Worm (Caenorhabditis elegans) whole organism, late embryonic: ENCODE results near the gene mpk-2.

ENCODE experiments used
- F13H6.1 ChIP-seq: sonication (generic microtip); optimal IDR thresholded peaks from 2 replicates; lab custom pipeline; 2016; ENCODE audit warnings: missing genetic modification characterization, missing compliant biosample characterization
- K02D7.2 ChIP-seq: sonication (generic microtip); optimal IDR thresholded peaks from 2 replicates; lab custom pipeline; 2017; ENCODE audit warnings: mild to moderate bottlenecking, missing genetic modification characterization, missing compliant biosample characterization
- ceh-18 ChIP-seq: sonication (generic microtip); optimal IDR thresholded peaks from 2 replicates; lab custom pipeline; 2016; ENCODE audit warnings: missing genetic modification characterization, missing compliant biosample characterization
- ceh-19 ChIP-seq: fragments of 200-800 bp; sonication (Bioruptor generic); optimal IDR thresholded peaks from 2 replicates; lab custom pipeline; 2018; ENCODE audit warnings: mild to moderate bottlenecking, missing genetic modification characterization, missing compliant biosample characterization
- ceh-2 ChIP-seq: sonication (generic microtip); optimal IDR thresholded peaks from 2 replicates; lab custom pipeline; 2016; ENCODE audit warnings: missing genotype, missing genetic modification characterization, missing compliant biosample characterization
- ceh-30 ChIP-seq: fragments of 150-350 bp; optimal IDR thresholded peaks from 2 replicates; lab custom pipeline; 2014; ENCODE audit warnings: missing biosample characterization, missing genetic modification characterization
- ceh-34 ChIP-seq: sonication (generic microtip); optimal IDR thresholded peaks from 2 replicates; lab custom pipeline; 2016; ENCODE audit warnings: mild to moderate bottlenecking, missing genetic modification characterization, missing compliant biosample characterization
- ceh-45 ChIP-seq: fragments of 200-800 bp; sonication (Bioruptor generic); IDR thresholded peaks from 2 replicates; pipeline ENCODE4 v1.3.6; 2022; ENCODE audit warnings: missing genetic modification reagents, missing genetic modification characterization, missing compliant biosample characterization
- ceh-6 ChIP-seq: fragments of 200-800 bp; sonication (Bioruptor generic); optimal IDR thresholded peaks from 2 replicates; lab custom pipeline; 2018; ENCODE audit warnings: mild to moderate bottlenecking, missing genetic modification characterization, missing compliant biosample characterization
- ceh-9 ChIP-seq: sonication (generic microtip); optimal IDR thresholded peaks from 2 replicates; lab custom pipeline; 2016; ENCODE audit warnings: mild to moderate bottlenecking, missing genetic modification characterization, inconsistent platforms, missing compliant biosample characterization
- che-1 ChIP-seq: sonication (generic microtip); optimal IDR thresholded peaks from 2 replicates; lab custom pipeline; 2016; ENCODE audit warnings: mild to moderate bottlenecking, missing genetic modification characterization, missing compliant biosample characterization
- elt-2 ChIP-seq: sonication (generic microtip); optimal IDR thresholded peaks from 2 replicates; lab custom pipeline; 2016; ENCODE audit warnings: missing genetic modification reagents, missing genetic modification characterization, missing compliant biosample characterization
- elt-4 ChIP-seq: sonication (generic microtip); optimal IDR thresholded peaks from 2 replicates; lab custom pipeline; 2016; ENCODE audit warnings: missing genetic modification characterization, missing compliant biosample characterization
- ets-4 ChIP-seq: sonication (generic microtip); optimal IDR thresholded peaks from 2 replicates; lab custom pipeline; 2016; ENCODE audit warnings: missing genetic modification characterization, missing compliant biosample characterization
- eyg-1 ChIP-seq: sonication (generic microtip); optimal IDR thresholded peaks from 2 replicates; lab custom pipeline; 2016; ENCODE audit warnings: missing genotype, missing genetic modification characterization, missing compliant biosample characterization
- fkh-10 ChIP-seq: fragments of 150-350 bp; optimal IDR thresholded peaks from 2 replicates; lab custom pipeline; 2014; ENCODE audit warnings: missing biosample characterization, missing genetic modification reagents, missing genetic modification characterization
- fkh-6 ChIP-seq: sonication (generic microtip); optimal IDR thresholded peaks from 2 replicates; lab custom pipeline; 2016; ENCODE audit warnings: missing genetic modification characterization, missing compliant biosample characterization
- hlh-15 ChIP-seq: sonication (generic microtip); optimal IDR thresholded peaks from 2 replicates; lab custom pipeline; 2016; ENCODE audit warnings: missing genetic modification characterization, missing compliant biosample characterization
- hlh-6 ChIP-seq: sonication (generic microtip); optimal IDR thresholded peaks from 2 replicates; lab custom pipeline; 2016; ENCODE audit warnings: missing genotype, missing genetic modification characterization, missing compliant biosample characterization
- lim-6 ChIP-seq: sonication (generic microtip); optimal IDR thresholded peaks from 2 replicates; lab custom pipeline; 2016; ENCODE audit warnings: missing genetic modification characterization, missing compliant biosample characterization
- nfya-1 ChIP-seq: sonication (generic microtip); optimal IDR thresholded peaks from 2 replicates; lab custom pipeline; 2017; ENCODE audit warnings: missing genetic modification characterization, mild to moderate bottlenecking, missing compliant biosample characterization, antibody characterized with exemption, moderate library complexity
- pag-3 ChIP-seq: sonication (generic microtip); optimal IDR thresholded peaks from 2 replicates; lab custom pipeline; 2016; ENCODE audit warnings: missing compliant biosample characterization, missing genetic modification characterization, borderline replicate concordance
- pha-2 ChIP-seq: sonication (generic microtip); optimal IDR thresholded peaks from 2 replicates; lab custom pipeline; 2017; ENCODE audit warnings: mild to moderate bottlenecking, missing genetic modification characterization, missing compliant biosample characterization
- pqm-1 ChIP-seq: sonication (generic microtip); optimal IDR thresholded peaks from 2 replicates; lab custom pipeline; 2016; ENCODE audit warnings: missing genetic modification characterization, missing compliant biosample characterization
- ref-2 ChIP-seq: sonication (generic microtip); optimal IDR thresholded peaks from 2 replicates; lab custom pipeline; 2016; ENCODE audit warnings: missing genetic modification characterization, missing compliant biosample characterization
- rnt-1 ChIP-seq: sonication (generic microtip); optimal IDR thresholded peaks from 2 replicates; lab custom pipeline; 2016; ENCODE audit warnings: missing genetic modification characterization, missing compliant biosample characterization
- tbx-7 ChIP-seq: sonication (generic microtip); optimal IDR thresholded peaks from 2 replicates; lab custom pipeline; 2016; ENCODE audit warnings: missing genotype, missing genetic modification characterization, missing compliant biosample characterization
- unc-3 ChIP-seq, 2 experiments: fragments of 200-800 bp in 1 of 2; sonication (Bioruptor generic) in 1 of 2; sonication (generic microtip) in 1 of 2; conservative IDR thresholded peaks in 1 of 2; optimal IDR thresholded peaks in 1 of 2; 2 replicates each; pipeline versions ENCODE4 v1.3.6 to Lab custom; 2016 to 2022; ENCODE audit warnings: missing compliant biosample characterization in 2 of 2, missing genetic modification characterization in 2 of 2, missing genetic modification reagents in 1 of 2
- unc-42 ChIP-seq: sonication (generic microtip); optimal IDR thresholded peaks from 2 replicates; lab custom pipeline; 2016; ENCODE audit warnings: missing genotype, missing genetic modification characterization, missing compliant biosample characterization
- unc-55 ChIP-seq: sonication (generic microtip); optimal IDR thresholded peaks from 2 replicates; lab custom pipeline; 2017; ENCODE audit warnings: missing biosample characterization, missing genetic modification reagents, missing genetic modification characterization
- unc-86 ChIP-seq: sonication (generic microtip); optimal IDR thresholded peaks from 2 replicates; lab custom pipeline; 2016; ENCODE audit warnings: missing genetic modification characterization, missing compliant biosample characterization
- ztf-16 ChIP-seq: sonication (generic microtip); optimal IDR thresholded peaks from 2 replicates; lab custom pipeline; 2017; ENCODE audit warnings: missing genetic modification characterization, missing compliant biosample characterization

mpk-2 gene

DNA sequence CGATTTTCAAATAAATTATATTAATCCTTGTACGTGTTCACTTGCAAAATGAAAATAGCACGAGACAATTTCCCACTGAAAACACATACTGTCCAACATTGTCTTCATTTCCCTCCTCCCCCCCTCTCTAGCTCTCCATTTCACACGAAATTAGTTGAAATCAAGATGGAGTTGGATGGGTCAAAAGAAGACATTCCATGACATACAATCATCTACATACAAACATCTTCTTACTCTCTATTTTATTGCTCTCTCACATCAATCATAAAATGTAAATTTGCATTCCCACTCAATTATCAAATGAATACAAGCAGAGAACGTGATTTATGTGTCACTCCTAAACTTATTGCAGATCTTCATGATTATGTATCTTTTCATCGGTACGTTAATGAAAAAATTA is 11.8 kb downstream of the mpk-2 start, which contains the start of gene srsy-1:
Gene srsy-1, plus strand, starts transcription at position 301 of the 400 bp plus-strand sequence.
- TF ChIP-seq elt-2 (tag; lab: Kevin White, UChicago) (no peak), hlh-15 (no peak), pha-2 (no peak), pag-3 (tag; lab: Kevin White, UChicago) (no peak)

DNA sequence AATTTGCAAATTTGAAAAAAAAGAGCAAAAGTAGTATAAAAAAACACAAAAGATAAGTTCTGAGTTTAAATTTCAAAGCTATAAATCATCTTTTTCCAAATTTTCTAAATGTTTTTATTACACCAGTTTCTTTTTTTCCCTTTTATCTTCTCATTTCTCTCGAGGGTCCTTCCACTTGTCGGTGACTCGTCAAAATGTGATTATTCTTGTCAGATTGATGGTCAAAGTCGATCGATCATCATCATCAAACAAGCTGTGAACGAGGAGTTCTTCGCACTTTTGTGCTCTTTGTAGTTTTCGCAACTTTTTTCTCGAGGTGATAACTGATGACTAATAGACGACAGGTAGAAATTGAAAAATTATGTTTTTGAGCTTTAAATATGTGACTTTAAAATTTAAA is 16.7 kb downstream of the mpk-2 start:
- no peak for TF ChIP-seq ceh-2
- no peak for TF ChIP-seq ztf-16 (tag; lab: Kevin White, UChicago)
- TF ChIP-seq pag-3 (tag; lab: Kevin White, UChicago): no peak
- TF ChIP-seq unc-55 (GFP tag; lab: Kevin White, UChicago): peak; percentile 81
- no peak for TF ChIP-seq ceh-6 (GFP tag; lab: Kevin White, UChicago)
- no peak for TF ChIP-seq tbx-7 (tag; lab: Kevin White, UChicago)
- no peak for TF ChIP-seq ceh-45 (GFP tag; lab: Robert Waterston, UW)
- no peak for TF ChIP-seq pqm-1 (tag; lab: Kevin White, UChicago)
- TF ChIP-seq ceh-9 (tag; lab: Kevin White, UChicago): no peak

DNA sequence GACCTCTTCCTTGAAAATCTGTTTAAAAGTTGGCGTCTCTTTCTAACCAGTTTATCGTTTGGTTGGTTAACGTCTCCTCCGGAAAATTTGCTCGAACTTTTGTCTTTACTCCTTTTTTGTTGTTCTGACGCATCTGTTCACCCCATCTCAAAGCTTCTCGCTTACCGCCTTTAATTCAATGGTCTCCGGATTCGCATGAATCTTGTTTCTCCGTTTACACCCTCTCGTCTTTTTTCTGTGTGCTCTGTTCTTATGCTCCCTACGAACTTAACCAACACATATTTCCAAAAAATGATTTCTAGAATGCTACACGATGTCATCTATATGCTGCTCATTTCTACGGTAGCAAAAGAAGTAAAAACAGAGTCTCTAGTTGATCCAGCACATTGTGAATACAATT is 26.2 kb downstream of the mpk-2 start, which contains the start of gene lgc-56:
Gene lgc-56, plus strand, starts transcription at position 301 of the 400 bp plus-strand sequence.
- TF ChIP-seq ceh-18 (tag; lab: Kevin White, UChicago) (no peak), unc-3 (GFP tag; conservative IDR thresholded peaks at IDR 0.05; lab: Robert Waterston, UW) (no peak), unc-3 (tag; optimal IDR thresholded peaks at IDR 0.05; lab: Kevin White, UChicago) (no peak), unc-42 (no peak), ets-4 (tag; lab: Kevin White, UChicago) (no peak), che-1 (tag; lab: Kevin White, UChicago) (no peak), ztf-16 (tag; lab: Kevin White, UChicago) (no peak), F13H6.1 (tag; lab: Kevin White, UChicago) (no peak), fkh-10 (GFP tag; lab: Kevin White, UChicago) (no peak), unc-55 (GFP tag; lab: Kevin White, UChicago) (no peak), pha-2 (no peak), ceh-34 (no peak)
- TF ChIP-seq, all 69 proteins: peak for 0

DNA sequence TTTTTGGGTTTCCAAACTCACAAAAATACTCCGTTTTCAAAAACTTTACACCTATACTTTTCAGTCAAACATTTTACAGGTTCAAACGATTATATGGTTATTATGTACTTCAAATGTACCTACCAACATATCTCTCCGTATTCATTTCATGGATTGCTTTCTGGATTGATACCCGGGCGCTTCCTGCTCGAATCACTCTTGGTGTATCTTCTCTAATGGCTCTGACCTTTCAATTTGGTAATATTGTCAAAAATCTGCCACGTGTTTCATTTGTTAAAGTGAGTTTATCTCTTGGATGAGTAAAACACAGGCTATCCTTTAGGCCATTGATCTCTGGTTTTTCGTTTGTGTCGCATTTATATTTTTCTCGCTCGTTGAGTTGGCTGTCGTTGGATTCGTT is 27.9 kb downstream of the mpk-2 start:
- TF ChIP-seq unc-42 (no peak), pha-2 (no peak), ceh-19 (GFP tag; lab: Kevin White, UChicago) (no peak), nfya-1 (tag; lab: Kevin White, UChicago) (no peak), unc-86 (tag; lab: Kevin White, UChicago) (no peak), eyg-1 (no peak), elt-4 (tag; lab: Kevin White, UChicago) (no peak), fkh-6 (tag; lab: Kevin White, UChicago) (no peak), ets-4 (tag; lab: Kevin White, UChicago) (no peak), lim-6 (tag; lab: Kevin White, UChicago) (no peak), ref-2 (tag; lab: Kevin White, UChicago) (no peak)

DNA sequence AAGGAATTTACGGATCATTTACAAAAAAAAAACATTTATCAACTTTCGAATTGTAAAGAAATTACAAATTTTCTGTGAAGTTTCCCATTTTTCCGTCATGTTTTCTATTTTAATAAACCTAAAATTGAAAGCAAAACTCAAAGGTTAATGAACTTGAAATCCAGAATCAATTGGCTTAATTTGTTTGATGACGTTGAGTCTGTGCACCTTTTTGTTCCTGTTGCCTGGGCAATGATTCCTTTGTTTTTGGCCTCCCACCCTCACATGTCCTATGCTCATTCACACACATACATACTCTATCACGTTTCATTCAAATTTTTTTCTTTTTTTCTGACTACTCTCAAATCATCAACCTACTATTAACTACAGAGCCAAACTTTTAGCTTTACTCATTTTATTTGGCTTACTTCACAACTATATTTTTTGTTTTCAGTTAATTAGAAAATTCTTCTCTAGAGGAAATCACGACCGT is 32.4 kb downstream of the mpk-2 start, which contains the start of gene F58A6.2:
Gene F58A6.2, plus strand, starts transcription at position 422 of the 472 bp plus-strand sequence.
- no peak for TF ChIP-seq F13H6.1 (tag; lab: Kevin White, UChicago)
- no peak for TF ChIP-seq ceh-30 (tag; lab: Kevin White, UChicago)
- no peak for TF ChIP-seq ets-4 (tag; lab: Kevin White, UChicago)
- no peak for TF ChIP-seq pqm-1 (tag; lab: Kevin White, UChicago)
- TF ChIP-seq K02D7.2 (tag; lab: Kevin White, UChicago): no peak
- TF ChIP-seq pag-3 (tag; lab: Kevin White, UChicago): no peak
- TF ChIP-seq hlh-15: no peak
- TF ChIP-seq fkh-10 (GFP tag; lab: Kevin White, UChicago): no peak
- no peak for TF ChIP-seq fkh-6 (tag; lab: Kevin White, UChicago)
- TF ChIP-seq rnt-1 (tag; lab: Kevin White, UChicago): no peak
- TF ChIP-seq hlh-6 (tag; lab: Kevin White, UChicago): no peak
- TF ChIP-seq, all 69 proteins: peak for 0
